Worm (Caenorhabditis elegans) whole organism, L3 larva: ENCODE results near the gene hpo-6.

Experiments used
- ZK546.5 ChIP-seq: sonication (generic microtip); optimal IDR thresholded peaks from 2 replicates; lab custom pipeline; 2017; ENCODE audit warnings: missing biosample characterization, missing genetic modification characterization
- elt-2 ChIP-seq: sonication (generic microtip); optimal IDR thresholded peaks from 2 replicates; lab custom pipeline; 2016; ENCODE audit warnings: missing genetic modification reagents, mild to moderate bottlenecking, missing genetic modification characterization, missing compliant biosample characterization
- fkh-10 ChIP-seq: sonication (generic microtip); optimal IDR thresholded peaks from 2 replicates; lab custom pipeline; 2017; ENCODE audit warnings: missing biosample characterization, missing genetic modification reagents, missing genetic modification characterization
- nhr-28 ChIP-seq: fragments of 150-350 bp; optimal IDR thresholded peaks from 2 replicates; lab custom pipeline; 2014; ENCODE audit warnings: missing biosample characterization, missing genetic modification characterization
- pha-4 ChIP-seq: fragments of 150-350 bp; optimal IDR thresholded peaks from 2 replicates; lab custom pipeline; 2014; ENCODE audit warnings: missing biosample characterization, missing genetic modification reagents, missing genetic modification characterization
- pqm-1 ChIP-seq: fragments of 150-350 bp; optimal IDR thresholded peaks from 2 replicates; lab custom pipeline; 2017; ENCODE audit warnings: missing biosample characterization, missing genetic modification characterization, inconsistent platforms
- sea-2 ChIP-seq: fragments of 150-350 bp; sonication (generic microtip); optimal IDR thresholded peaks from 4 replicates; lab custom pipeline; 2014; ENCODE audit warnings: missing biosample characterization, missing genetic modification reagents, missing genetic modification characterization
- unc-39 ChIP-seq: sonication (generic microtip); optimal IDR thresholded peaks from 4 replicates; lab custom pipeline; 2017; ENCODE audit warnings: missing biosample characterization, missing genetic modification characterization
- unc-62 ChIP-seq: fragments of 150-350 bp; sonication (generic microtip); optimal IDR thresholded peaks from 4 replicates; lab custom pipeline; 2014; ENCODE audit warnings: missing biosample characterization, missing genetic modification reagents, missing genetic modification characterization
- zag-1 ChIP-seq: fragments of 150-350 bp; optimal IDR thresholded peaks from 2 replicates; lab custom pipeline; 2014; ENCODE audit warnings: missing biosample characterization, missing genetic modification characterization
- ztf-4 ChIP-seq: fragments of 150-350 bp; optimal IDR thresholded peaks from 2 replicates; lab custom pipeline; 2014; ENCODE audit warnings: missing biosample characterization, missing genetic modification characterization

DNA sequence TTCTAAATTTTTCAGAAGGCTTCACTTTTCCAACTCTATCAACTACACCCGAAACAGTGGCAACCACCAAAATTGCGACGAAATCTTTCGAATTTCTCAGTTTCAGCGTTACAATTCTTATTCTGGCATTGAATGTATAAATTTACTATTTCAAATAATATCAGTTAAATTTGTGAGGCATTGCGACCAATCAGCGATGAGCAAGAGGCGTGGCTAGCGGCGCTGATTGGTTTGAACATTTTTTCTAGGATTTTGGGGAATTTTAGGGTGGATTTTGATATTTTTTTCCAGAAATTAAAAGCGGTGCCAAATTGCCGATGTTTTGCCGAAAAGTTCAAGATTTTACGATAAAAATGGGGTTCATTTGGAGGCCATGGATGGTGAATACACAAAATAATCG is 5.6 kb downstream of the hpo-6 start:
- TF ChIP-seq sea-2 (GFP tag; lab: Kevin White, UChicago) (no peak), ZK546.5 (tag; lab: Kevin White, UChicago) (no peak), pha-4 (tag; lab: Kevin White, UChicago) (no peak), zag-1 (tag; lab: Kevin White, UChicago) (no peak), unc-39 (no peak), pqm-1 (tag; lab: Kevin White, UChicago) (no peak), nhr-28 (tag; lab: Kevin White, UChicago) (no peak), unc-62 (GFP tag; lab: Kevin White, UChicago) (no peak), fkh-10 (GFP tag; lab: Kevin White, UChicago) (no peak), elt-2 (tag; lab: Kevin White, UChicago) (no peak), ztf-4 (tag; lab: Kevin White, UChicago) (no peak)
